Fruit fly (Drosophila melanogaster) Kc167 (cell line): ENCODE data around the gene CG42692.

Experiments used
- Sin3A ChIP-seq: fragments of >200 bp; optimal IDR thresholded peaks from 2 replicates; lab custom pipeline; 2018; ENCODE audit warnings: missing external identifiers
- psq ChIP-seq: fragments of >200 bp; optimal IDR thresholded peaks from 2 replicates; lab custom pipeline; 2017; ENCODE audit warnings: missing external identifiers
- ttk ChIP-seq: sonication (Bioruptor generic); optimal IDR thresholded peaks from 2 replicates; lab custom pipeline; 2017; ENCODE audit warnings: missing external identifiers

DNA sequence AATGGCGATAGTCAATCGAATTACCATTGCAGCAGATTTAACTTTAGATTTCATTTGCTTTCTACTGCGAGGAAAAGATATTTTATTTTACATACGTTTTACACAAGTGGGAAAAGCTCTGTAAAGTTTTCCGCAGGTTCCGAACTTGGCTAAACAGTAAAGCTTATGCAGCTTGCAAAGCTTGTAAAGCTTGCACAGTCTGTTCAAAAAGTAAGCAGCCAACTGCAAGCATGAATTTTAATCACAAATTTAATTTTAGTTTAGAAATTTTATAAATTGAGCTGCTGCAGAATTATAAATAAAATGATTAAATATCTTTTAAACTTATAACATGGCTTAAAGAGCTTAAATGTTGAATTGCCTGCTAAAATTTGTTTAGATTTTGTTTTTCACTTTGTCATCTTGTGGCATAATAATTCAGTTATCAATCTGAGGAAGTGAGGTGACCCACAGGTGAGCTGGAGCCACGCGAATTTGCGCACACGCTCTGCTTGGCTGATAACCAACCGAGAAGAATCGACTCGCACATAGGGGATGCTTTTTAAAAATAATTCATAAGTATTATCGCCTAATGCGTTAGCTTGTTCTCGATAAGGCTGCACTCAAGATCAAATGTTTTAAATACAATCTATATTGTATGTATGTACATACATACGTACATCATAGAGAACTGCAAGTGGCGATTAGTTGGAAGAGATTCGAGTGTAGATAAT lies 3.8 kb downstream of the CG42692 start:
- no peak for TF ChIP-seq Sin3A (lab: Kevin White, UChicago)
- no peak for TF ChIP-seq psq (lab: Kevin White, UChicago)
- no peak for TF ChIP-seq ttk (lab: Kevin White, UChicago)
